Fruit fly (Drosophila melanogaster) whole organism, adult: ENCODE measurements around the gene CG9132.

Source experiments
- CG11617 ChIP-seq: fragments of 200-800 bp; sonication (Bioruptor generic); optimal IDR thresholded peaks from 2 replicates; lab custom pipeline; 2017; ENCODE audit warnings: mild to moderate bottlenecking, missing biosample characterization, missing genetic modification reagents, missing genetic modification characterization
- CG12768 ChIP-seq: fragments of 200-800 bp; sonication (Bioruptor generic); optimal IDR thresholded peaks from 2 replicates; lab custom pipeline; 2017; ENCODE audit warnings: missing biosample characterization, missing genetic modification characterization, mild to moderate bottlenecking, moderate library complexity, missing genetic modification reagents
- CG14711 ChIP-seq: fragments of 200-800 bp; sonication (Bioruptor generic); optimal IDR thresholded peaks from 2 replicates; lab custom pipeline; 2018; ENCODE audit warnings: missing biosample characterization, mild to moderate bottlenecking, missing genetic modification characterization, moderate library complexity
- CG1620 ChIP-seq: fragments of 200-800 bp; sonication (Bioruptor generic); optimal IDR thresholded peaks from 2 replicates; lab custom pipeline; 2016; ENCODE audit warnings: missing biosample characterization, missing genetic modification characterization
- CG33017 ChIP-seq: fragments of 200-800 bp; sonication (Bioruptor generic); optimal IDR thresholded peaks from 2 replicates; lab custom pipeline; 2018; ENCODE audit warnings: missing biosample characterization, mild to moderate bottlenecking, missing genetic modification characterization, moderate library complexity
- CG5204 ChIP-seq: fragments of 200-800 bp; sonication (Bioruptor generic); optimal IDR thresholded peaks from 2 replicates; lab custom pipeline; 2016; ENCODE audit warnings: missing biosample characterization, missing genetic modification characterization
- CG7045 ChIP-seq: fragments of 200-800 bp; sonication (Bioruptor generic); optimal IDR thresholded peaks from 2 replicates; lab custom pipeline; 2017; ENCODE audit warnings: missing biosample characterization, mild to moderate bottlenecking, missing genetic modification characterization
- CG7101 ChIP-seq: fragments of 200-800 bp; sonication (Bioruptor generic); optimal IDR thresholded peaks from 2 replicates; lab custom pipeline; 2018; ENCODE audit warnings: missing biosample characterization, mild to moderate bottlenecking, missing genetic modification characterization, moderate library complexity
- Clk ChIP-seq: fragments of 200-800 bp; sonication (Bioruptor generic); optimal IDR thresholded peaks from 2 replicates; lab custom pipeline; 2017; ENCODE audit warnings: missing biosample characterization, missing genetic modification characterization
- Crg-1 ChIP-seq: fragments of 200-800 bp; sonication (Bioruptor generic); optimal IDR thresholded peaks from 2 replicates; lab custom pipeline; 2016; ENCODE audit warnings: missing biosample characterization, missing genetic modification characterization
- Hr96 ChIP-seq: fragments of 200-800 bp; sonication (Bioruptor generic); optimal IDR thresholded peaks from 2 replicates; lab custom pipeline; 2016; ENCODE audit warnings: missing biosample characterization, missing genetic modification characterization
- Mnt ChIP-seq: fragments of 200-800 bp; sonication (Bioruptor generic); optimal IDR thresholded peaks from 2 replicates; lab custom pipeline; 2016; ENCODE audit warnings: missing biosample characterization, mild to moderate bottlenecking, missing genetic modification characterization
- bab1 ChIP-seq: fragments of 200-800 bp; sonication (Bioruptor generic); optimal IDR thresholded peaks from 3 replicates; lab custom pipeline; 2019; ENCODE audit warnings: missing biosample characterization, mild to moderate bottlenecking, missing genetic modification characterization, moderate library complexity
- cic ChIP-seq: fragments of 200-800 bp; sonication (Bioruptor generic); optimal IDR thresholded peaks from 2 replicates; lab custom pipeline; 2017; ENCODE audit warnings: missing biosample characterization, mild to moderate bottlenecking, missing genetic modification characterization, moderate library complexity
- cnc ChIP-seq, 2 experiments: fragments of >200 bp; optimal IDR thresholded peaks; 2 replicates each; lab custom pipeline; 2017
- kay ChIP-seq: fragments of 200-800 bp; sonication (Bioruptor generic); peaks from one replicate; lab custom pipeline; 2016; ENCODE audit warnings: missing biosample characterization, missing genetic modification characterization, borderline replicate concordance
- ovo ChIP-seq: fragments of 200-800 bp; sonication (Bioruptor generic); optimal IDR thresholded peaks from 2 replicates; lab custom pipeline; 2016; ENCODE audit warnings: missing biosample characterization, missing genetic modification characterization
- pad ChIP-seq: fragments of 200-800 bp; sonication (Bioruptor generic); optimal IDR thresholded peaks from 3 replicates; lab custom pipeline; 2017; ENCODE audit warnings: missing biosample characterization, missing genetic modification characterization, mild to moderate bottlenecking, moderate library complexity, missing genetic modification reagents
- tj ChIP-seq: fragments of 200-800 bp; sonication (Bioruptor generic); optimal IDR thresholded peaks from 3 replicates; lab custom pipeline; 2017; ENCODE audit warnings: missing biosample characterization, mild to moderate bottlenecking, missing genetic modification characterization, moderate library complexity
- toe ChIP-seq: fragments of 200-800 bp; sonication (Bioruptor generic); optimal IDR thresholded peaks from 2 replicates; lab custom pipeline; 2016; ENCODE audit warnings: missing biosample characterization, missing genetic modification characterization

Gene CG9132

dm6 chrX:16786860-16787415 is 13.6 kb downstream of the CG9132 start, which contains the start of the genes CG9609 and Sap30:
TSS of gene CG9609 (minus strand) at chrX:16787008.
TSS of gene Sap30 (plus strand) at chrX:16787283.
- TF ChIP-seq CG7101 (tag; lab: Kevin White, UChicago) = no peak
- no peak for TF ChIP-seq pad (GFP tag; lab: Kevin White, UChicago)
- no peak for TF ChIP-seq Clk
- no peak for TF ChIP-seq CG1620 (GFP tag; lab: Kevin White, UChicago)
- no peak for TF ChIP-seq CG5204 (GFP tag; lab: Kevin White, UChicago)
- no peak for TF ChIP-seq Hr96 (GFP tag; lab: Kevin White, UChicago)
- TF ChIP-seq CG14711 (tag; lab: Kevin White, UChicago) = no peak
- TF ChIP-seq toe = no peak
- no peak for TF ChIP-seq cnc (optimal IDR thresholded peaks at IDR 0.05; lab: Kevin White, UChicago)
- no peak for TF ChIP-seq CG33017 (tag; lab: Kevin White, UChicago)
- TF ChIP-seq ovo = no peak
- no peak for TF ChIP-seq Mnt (GFP tag; lab: Kevin White, UChicago)
- TF ChIP-seq tj (GFP tag; lab: Kevin White, UChicago) = no peak
- no peak for TF ChIP-seq cic (GFP tag; lab: Kevin White, UChicago)
- no peak for TF ChIP-seq Crg-1
- no peak for TF ChIP-seq CG12768 (GFP tag; lab: Kevin White, UChicago)
- TF ChIP-seq CG11617 = no peak
- TF ChIP-seq CG7045 = no peak
- TF ChIP-seq bab1 (GFP tag; lab: Kevin White, UChicago) = no peak
- TF ChIP-seq kay (GFP tag; lab: Kevin White, UChicago) = no peak

dm6 chrX:16783743-16784142 is 16.8 kb downstream of the CG9132 start, which contains the start of gene mRpL22:
TSS of gene mRpL22 (plus strand) at chrX:16783933.
- TF ChIP-seq tj (GFP tag; lab: Kevin White, UChicago) = no peak
- no peak for TF ChIP-seq cic (GFP tag; lab: Kevin White, UChicago)
- TF ChIP-seq toe = no peak
- TF ChIP-seq bab1 (GFP tag; lab: Kevin White, UChicago) = peak; percentile 51
- TF ChIP-seq CG14711 (tag; lab: Kevin White, UChicago) = no peak
- TF ChIP-seq CG11617 = no peak

- TF ChIP-seq tj (GFP tag; lab: Kevin White, UChicago) (no peak), CG5204 (GFP tag; lab: Kevin White, UChicago) (no peak), bab1 (GFP tag; lab: Kevin White, UChicago) (no peak), toe (no peak), ovo (no peak), CG1620 (GFP tag; lab: Kevin White, UChicago) (no peak)
Observed at dm6 chrX:16783141-16783715, 17.3 kb downstream of the CG9132 start, which contains the start of gene if. TSS of gene if (minus strand) at chrX:16783434.

- peak; percentile 28 for TF ChIP-seq CG11617
- peak; percentile 10 for TF ChIP-seq Mnt (GFP tag; lab: Kevin White, UChicago)
- no peak for TF ChIP-seq kay (GFP tag; lab: Kevin White, UChicago)
- TF ChIP-seq CG14711 (tag; lab: Kevin White, UChicago) = peak; percentile 13
- TF ChIP-seq Crg-1 = no peak
- TF ChIP-seq bab1 (GFP tag; lab: Kevin White, UChicago) = no peak
- no peak for TF ChIP-seq toe
- TF ChIP-seq CG5204 (GFP tag; lab: Kevin White, UChicago) = no peak
- no peak for TF ChIP-seq pad (GFP tag; lab: Kevin White, UChicago)
Observed at dm6 chrX:16782175-16782916, 18.2 kb downstream of the CG9132 start.

dm6 chrX:16781055-16781454 is 19.5 kb downstream of the CG9132 start:
- TF ChIP-seq cic (GFP tag; lab: Kevin White, UChicago) (no peak), Crg-1 (no peak), CG1620 (GFP tag; lab: Kevin White, UChicago) (no peak), tj (GFP tag; lab: Kevin White, UChicago) (no peak), Hr96 (GFP tag; lab: Kevin White, UChicago) (no peak), CG33017 (tag; lab: Kevin White, UChicago) (no peak), bab1 (GFP tag; lab: Kevin White, UChicago) (no peak), Mnt (GFP tag; lab: Kevin White, UChicago) (no peak), toe (no peak), CG7101 (tag; lab: Kevin White, UChicago) (no peak), Clk (no peak), CG14711 (tag; lab: Kevin White, UChicago) (no peak), cnc (optimal IDR thresholded peaks at IDR 0.05; lab: Kevin White, UChicago) (no peak), CG7045 (no peak), pad (GFP tag; lab: Kevin White, UChicago) (no peak), kay (GFP tag; lab: Kevin White, UChicago) (no peak), CG5204 (GFP tag; lab: Kevin White, UChicago) (no peak), ovo (no peak), CG11617 (no peak), CG12768 (GFP tag; lab: Kevin White, UChicago) (no peak)

- no peak for TF ChIP-seq bab1 (GFP tag; lab: Kevin White, UChicago)
- TF ChIP-seq CG7045 = no peak
- no peak for TF ChIP-seq CG14711 (tag; lab: Kevin White, UChicago)
- TF ChIP-seq CG5204 (GFP tag; lab: Kevin White, UChicago) = no peak
- TF ChIP-seq tj (GFP tag; lab: Kevin White, UChicago) = peak; percentile 71
- TF ChIP-seq CG1620 (GFP tag; lab: Kevin White, UChicago) = no peak
- TF ChIP-seq Hr96 (GFP tag; lab: Kevin White, UChicago) = no peak
Observed at dm6 chrX:16780244-16780643, 20.3 kb downstream of the CG9132 start.
